Worm (Caenorhabditis elegans) whole organism, L4 larva: ENCODE results near the gene ugt-14.

Experiments used
- F49E8.2 ChIP-seq: sonication (generic microtip); optimal IDR thresholded peaks from 2 replicates; lab custom pipeline; 2016; ENCODE audit warnings: missing compliant biosample characterization, mild to moderate bottlenecking, missing genetic modification characterization, borderline replicate concordance
- T20F7.1 ChIP-seq: fragments of 200-800 bp; sonication (Bioruptor generic); optimal IDR thresholded peaks from 2 replicates; lab custom pipeline; 2018; ENCODE audit warnings: mild to moderate bottlenecking, missing genetic modification characterization, missing compliant biosample characterization
- T26A8.4 ChIP-seq: fragments of 200-800 bp; sonication (Bioruptor generic); IDR thresholded peaks from 2 replicates; pipeline ENCODE4 v1.3.6; 2022; ENCODE audit warnings: missing genetic modification characterization, missing compliant biosample characterization
- Y105C5A.15 ChIP-seq: fragments of 200-800 bp; sonication (Bioruptor generic); IDR thresholded peaks from 2 replicates; pipeline ENCODE4 v1.3.6; 2022; ENCODE audit warnings: missing genetic modification characterization, missing compliant biosample characterization
- Y48G9A.11 ChIP-seq: fragments of 200-800 bp; sonication (Bioruptor generic); IDR thresholded peaks from 2 replicates; pipeline ENCODE4 v1.3.6; 2022; ENCODE audit warnings: missing genetic modification reagents, missing genetic modification characterization, missing compliant biosample characterization
- Y75B8A.6 ChIP-seq: fragments of 200-800 bp; sonication (Bioruptor generic); IDR thresholded peaks from 2 replicates; pipeline ENCODE4 v1.3.6; 2022; ENCODE audit warnings: missing genetic modification reagents, missing genetic modification characterization, missing compliant biosample characterization
- ZK337.2 ChIP-seq: fragments of 200-800 bp; sonication (Bioruptor generic); IDR thresholded peaks from 2 replicates; pipeline ENCODE4 v1.3.6; 2022; ENCODE audit warnings: missing genetic modification reagents, missing genetic modification characterization, missing compliant biosample characterization
- ZK546.5 ChIP-seq, 2 experiments: sonication (generic microtip); optimal IDR thresholded peaks; 2 replicates each; lab custom pipeline; 2017; ENCODE audit warnings: missing biosample characterization in 2 of 2, missing genetic modification characterization in 2 of 2
- ama-1 ChIP-seq: fragments of 150-350 bp; optimal IDR thresholded peaks from 2 replicates; lab custom pipeline; 2014; ENCODE audit warnings: inconsistent platforms, mixed read lengths
- arid-1 ChIP-seq: fragments of 200-800 bp; sonication (Bioruptor generic); conservative IDR thresholded peaks from 2 replicates; pipeline ENCODE4 v1.3.6; 2022; ENCODE audit warnings: missing genetic modification reagents, missing genetic modification characterization, missing compliant biosample characterization
- attf-4 ChIP-seq: sonication (generic microtip); optimal IDR thresholded peaks from 3 replicates; lab custom pipeline; 2017; ENCODE audit warnings: missing biosample characterization, missing genetic modification characterization
- ceh-20 ChIP-seq: fragments of 200-800 bp; sonication (Bioruptor generic); IDR thresholded peaks from 2 replicates; pipeline ENCODE4 v1.3.6; 2022; ENCODE audit warnings: missing genetic modification reagents, missing genetic modification characterization, missing compliant biosample characterization
- ceh-32 ChIP-seq: sonication (generic microtip); optimal IDR thresholded peaks from 2 replicates; lab custom pipeline; 2016; ENCODE audit warnings: mild to moderate bottlenecking, missing genetic modification characterization, missing compliant biosample characterization; ENCODE audit not compliant: poor library complexity
- ceh-44 ChIP-seq: fragments of 200-800 bp; sonication (Bioruptor generic); IDR thresholded peaks from 2 replicates; pipeline ENCODE4 v1.3.6; 2022; ENCODE audit warnings: missing genetic modification reagents, missing genetic modification characterization, missing compliant biosample characterization
- ceh-82 ChIP-seq: sonication (generic microtip); optimal IDR thresholded peaks from 2 replicates; lab custom pipeline; 2017; ENCODE audit warnings: missing biosample characterization, missing genetic modification characterization
- cey-2 ChIP-seq: sonication (generic microtip); optimal IDR thresholded peaks from 3 replicates; lab custom pipeline; 2017; ENCODE audit warnings: missing genetic modification characterization, mild to moderate bottlenecking, missing compliant biosample characterization, antibody characterized with exemption, borderline replicate concordance; ENCODE audit not compliant: insufficient read depth
- daf-16 ChIP-seq, 3 experiments: sonication (generic microtip); optimal IDR thresholded peaks; 2 replicates each; lab custom pipeline; 2016 to 2017; ENCODE audit warnings: missing genetic modification characterization in 3 of 3, missing genetic modification reagents in 3 of 3, mild to moderate bottlenecking in 2 of 3, missing compliant biosample characterization in 2 of 3, missing biosample characterization in 1 of 3, moderate library complexity in 1 of 3
- dmd-6 ChIP-seq: fragments of 200-800 bp; sonication (Bioruptor generic); IDR thresholded peaks from 2 replicates; pipeline ENCODE4 v1.3.6; 2022; ENCODE audit warnings: missing genetic modification reagents, missing genetic modification characterization, missing compliant biosample characterization
- dmd-8 ChIP-seq: fragments of 200-800 bp; sonication (Bioruptor generic); IDR thresholded peaks from 2 replicates; pipeline ENCODE4 v1.3.6; 2022; ENCODE audit warnings: missing genetic modification characterization, missing compliant biosample characterization
- dmd-9 ChIP-seq: fragments of 200-800 bp; sonication (Bioruptor generic); IDR thresholded peaks from 2 replicates; pipeline ENCODE4 v1.3.6; 2022; ENCODE audit warnings: missing genetic modification reagents, missing genetic modification characterization, missing compliant biosample characterization
- egl-27 ChIP-seq: sonication (generic microtip); optimal IDR thresholded peaks from 3 replicates; lab custom pipeline; 2017; ENCODE audit warnings: missing biosample characterization, missing genetic modification reagents, missing genetic modification characterization
- egl-43 ChIP-seq: fragments of 200-800 bp; sonication (Bioruptor generic); IDR thresholded peaks from 2 replicates; pipeline ENCODE4 v1.3.6; 2022; ENCODE audit warnings: missing genetic modification reagents, missing genetic modification characterization, missing compliant biosample characterization
- fkh-10 ChIP-seq: fragments of 150-350 bp; optimal IDR thresholded peaks from 2 replicates; lab custom pipeline; 2014; ENCODE audit warnings: missing biosample characterization, missing genetic modification reagents, missing genetic modification characterization
- fos-1 ChIP-seq: fragments of 150-350 bp; optimal IDR thresholded peaks from 2 replicates; lab custom pipeline; 2014; ENCODE audit warnings: missing biosample characterization, missing genetic modification characterization
- hif-1 ChIP-seq, 2 experiments: sonication (generic microtip); optimal IDR thresholded peaks; 2 replicates each; lab custom pipeline; 2016 to 2017; ENCODE audit warnings: missing compliant biosample characterization in 2 of 2, missing genetic modification characterization in 2 of 2, missing genetic modification reagents in 2 of 2, missing genotype in 2 of 2, mild to moderate bottlenecking in 1 of 2
- hlh-30 ChIP-seq: sonication (generic microtip); optimal IDR thresholded peaks from 2 replicates; lab custom pipeline; 2017; ENCODE audit warnings: antibody characterized with exemption, mild to moderate bottlenecking, missing genetic modification characterization, missing compliant biosample characterization; ENCODE audit not compliant: insufficient read depth
- lin-38 ChIP-seq: fragments of 200-800 bp; sonication (Bioruptor generic); IDR thresholded peaks from 2 replicates; pipeline ENCODE4 v1.3.6; 2022; ENCODE audit warnings: missing genetic modification reagents, missing genetic modification characterization, missing compliant biosample characterization
- mes-2 ChIP-seq: sonication (generic microtip); optimal IDR thresholded peaks from 2 replicates; lab custom pipeline; 2016; ENCODE audit warnings: missing genotype, mild to moderate bottlenecking, missing genetic modification characterization, missing compliant biosample characterization; ENCODE audit not compliant: poor library complexity, severe bottlenecking
- nhr-102 ChIP-seq: sonication (generic microtip); optimal IDR thresholded peaks from 2 replicates; lab custom pipeline; 2016; ENCODE audit warnings: mild to moderate bottlenecking, missing genetic modification characterization, moderate library complexity, missing compliant biosample characterization
- nhr-237 ChIP-seq: sonication (generic microtip); optimal IDR thresholded peaks from 2 replicates; lab custom pipeline; 2017; ENCODE audit warnings: missing biosample characterization, missing genetic modification characterization
- nhr-42 ChIP-seq: fragments of 200-800 bp; sonication (Bioruptor generic); IDR thresholded peaks from 2 replicates; pipeline ENCODE4 v1.3.6; 2022; ENCODE audit warnings: missing genetic modification characterization, missing compliant biosample characterization
- nhr-48 ChIP-seq: sonication (generic microtip); optimal IDR thresholded peaks from 2 replicates; lab custom pipeline; 2016; ENCODE audit warnings: mild to moderate bottlenecking, missing genetic modification characterization, missing compliant biosample characterization
- nhr-76 ChIP-seq: fragments of 150-350 bp; optimal IDR thresholded peaks from 2 replicates; lab custom pipeline; 2014; ENCODE audit warnings: missing biosample characterization, missing genetic modification characterization
- pha-4 ChIP-seq, 2 experiments: fragments of 150-350 bp in 1 of 2; fragments of 200-800 bp in 1 of 2; sonication (Bioruptor generic) in 1 of 2; IDR thresholded peaks in 1 of 2; optimal IDR thresholded peaks in 1 of 2; 2 replicates each; pipeline versions ENCODE4 v1.3.6 to Lab custom; 2014 to 2022; ENCODE audit warnings: missing genetic modification characterization in 2 of 2, missing genetic modification reagents in 2 of 2, missing biosample characterization in 1 of 2, missing compliant biosample characterization in 1 of 2
- pqm-1 ChIP-seq: sonication (generic microtip); optimal IDR thresholded peaks from 2 replicates; lab custom pipeline; 2017; ENCODE audit warnings: missing biosample characterization, missing genetic modification characterization
- saeg-2 ChIP-seq: fragments of 200-800 bp; sonication (Bioruptor generic); IDR thresholded peaks from 2 replicates; pipeline ENCODE4 v1.3.6; 2022; ENCODE audit warnings: missing genetic modification reagents, missing genetic modification characterization, missing compliant biosample characterization
- snpc-4 ChIP-seq: fragments of 150-350 bp; optimal IDR thresholded peaks from 2 replicates; lab custom pipeline; 2014; ENCODE audit warnings: missing biosample characterization, missing genetic modification characterization
- spr-1 ChIP-seq: sonication (generic microtip); optimal IDR thresholded peaks from 2 replicates; lab custom pipeline; 2016; ENCODE audit warnings: mild to moderate bottlenecking, missing genetic modification characterization, missing compliant biosample characterization
- tag-97 ChIP-seq: fragments of 200-800 bp; sonication (Bioruptor generic); IDR thresholded peaks from 2 replicates; pipeline ENCODE4 v1.3.6; 2022; ENCODE audit warnings: missing genetic modification characterization, missing compliant biosample characterization
- unc-130 ChIP-seq: sonication (generic microtip); optimal IDR thresholded peaks from 2 replicates; lab custom pipeline; 2016; ENCODE audit warnings: missing genetic modification reagents, missing genetic modification characterization, missing compliant biosample characterization
- zfp-2 ChIP-seq: sonication (generic microtip); optimal IDR thresholded peaks from 2 replicates; lab custom pipeline; 2016; ENCODE audit warnings: mild to moderate bottlenecking, missing genetic modification characterization, missing compliant biosample characterization
- zip-11 ChIP-seq: fragments of 200-800 bp; sonication (Bioruptor generic); IDR thresholded peaks from 2 replicates; pipeline ENCODE4 v1.3.6; 2022; ENCODE audit warnings: missing genetic modification characterization, missing compliant biosample characterization
- zip-2 ChIP-seq: fragments of 150-350 bp; optimal IDR thresholded peaks from 2 replicates; lab custom pipeline; 2014; ENCODE audit warnings: missing biosample characterization, missing genetic modification characterization

ugt-14 gene

DNA sequence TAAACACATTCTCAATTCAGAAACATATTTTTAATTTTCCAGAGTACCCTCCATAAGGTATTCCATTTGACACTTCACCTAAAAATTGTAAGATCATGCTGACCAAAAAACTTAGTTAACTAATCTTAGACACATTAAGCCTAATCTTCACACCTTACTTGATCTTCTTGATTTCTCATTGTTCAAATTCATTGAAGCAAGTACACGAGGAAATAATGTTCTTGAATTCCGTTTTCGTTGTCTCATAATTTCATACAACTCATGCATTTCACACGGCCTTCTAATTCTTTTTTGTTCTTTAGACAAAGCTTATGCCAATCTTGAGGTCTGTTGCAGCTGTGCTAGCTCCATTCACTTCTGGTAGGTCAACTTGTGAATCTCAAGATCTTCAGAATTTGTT lies 34.1 kb upstream of the ugt-14 start, which contains the start of gene srd-33:
Gene srd-33 (plus strand): TSS at position 301 of the 400 bp plus-strand sequence.
- TF ChIP-seq spr-1 (tag; lab: Kevin White, UChicago) (no peak), T20F7.1 (GFP tag; lab: Kevin White, UChicago) (no peak), daf-16 (GFP tag; optimal IDR thresholded peaks at IDR 0.05; lab: Kevin White, UChicago) (no peak), daf-16 (tag; optimal IDR thresholded peaks at IDR 0.05; lab: Kevin White, UChicago) (no peak), Y48G9A.11 (GFP tag; lab: Robert Waterston, UW) (no peak), nhr-102 (tag; lab: Kevin White, UChicago) (no peak), fkh-10 (no peak), ama-1 (lab: Kevin White, UChicago) (no peak), lin-38 (no peak), dmd-8 (GFP tag; lab: Robert Waterston, UW) (no peak), egl-43 (GFP tag; lab: Robert Waterston, UW) (no peak), ceh-32 (tag; lab: Kevin White, UChicago) (no peak), T26A8.4 (GFP tag; lab: Robert Waterston, UW) (no peak), unc-130 (GFP tag; lab: Kevin White, UChicago) (no peak), dmd-9 (GFP tag; lab: Robert Waterston, UW) (no peak), ceh-20 (GFP tag; lab: Robert Waterston, UW) (no peak)

DNA sequence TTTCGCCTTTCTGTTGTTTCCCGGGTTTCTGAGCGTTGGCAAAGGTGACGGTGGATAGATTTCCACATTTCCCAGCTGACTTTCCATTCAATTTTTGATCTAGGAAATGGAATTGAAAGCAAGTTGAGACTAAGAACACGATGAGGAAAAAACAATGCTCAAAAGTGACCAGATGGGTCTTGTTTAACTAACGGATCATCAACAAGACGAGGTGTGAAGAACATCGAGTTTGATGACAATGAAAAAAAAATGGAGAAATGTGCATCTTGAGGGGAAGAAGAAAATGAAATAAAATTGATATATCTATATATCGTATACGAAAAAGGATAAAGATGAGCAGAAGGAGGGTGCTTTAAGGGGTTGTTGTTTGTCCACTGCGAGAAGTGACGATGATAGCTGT lies 28.5 kb upstream of the ugt-14 start, which contains the start of gene T19H12.6:
Gene T19H12.6 (minus strand): TSS at position 101 of the 400 bp plus-strand sequence.
- TF ChIP-seq zip-11 (GFP tag; lab: Robert Waterston, UW) (no peak), snpc-4 (tag; lab: Kevin White, UChicago) (no peak), pqm-1 (tag; lab: Kevin White, UChicago) (no peak), nhr-48 (tag; lab: Kevin White, UChicago) (no peak), saeg-2 (no peak), ama-1 (lab: Kevin White, UChicago) (no peak), nhr-42 (GFP tag; lab: Robert Waterston, UW) (no peak), ceh-82 (tag; lab: Kevin White, UChicago) (no peak), mes-2 (tag; lab: Kevin White, UChicago) (no peak), Y48G9A.11 (GFP tag; lab: Robert Waterston, UW) (no peak), attf-4 (no peak), Y105C5A.15 (GFP tag; lab: Robert Waterston, UW) (no peak), pha-4 (GFP tag; IDR thresholded peaks at IDR 0.05; lab: Robert Waterston, UW) (no peak), pha-4 (tag; optimal IDR thresholded peaks at IDR 0.05; lab: Kevin White, UChicago) (no peak)

DNA sequence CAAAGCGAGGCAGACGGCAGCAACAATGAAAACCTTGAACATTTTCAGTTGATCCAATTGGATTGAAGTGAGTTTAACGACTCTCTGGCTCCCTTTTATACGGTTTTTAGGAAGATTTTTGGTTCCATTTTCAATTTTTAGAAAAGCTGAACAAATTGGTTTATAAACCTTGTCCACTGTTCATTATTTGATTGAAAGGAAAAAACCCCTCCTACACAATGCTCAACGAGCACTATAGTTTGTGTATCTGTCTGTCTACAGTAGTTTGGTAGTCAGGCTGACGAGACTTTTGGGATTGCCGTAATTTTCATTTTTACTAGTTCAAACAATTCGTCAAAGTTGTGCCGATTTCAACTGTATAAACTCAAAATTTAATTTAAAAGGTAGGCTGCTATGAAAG lies 26.8 kb upstream of the ugt-14 start, which contains the start of gene T19H12.15:
Gene T19H12.15 (minus strand): TSS at position 101 of the 400 bp plus-strand sequence.
- TF ChIP-seq tag-97, result no peak
- TF ChIP-seq daf-16 (GFP tag; optimal IDR thresholded peaks at IDR 0.05; lab: Kevin White, UChicago), result no peak
- no peak for TF ChIP-seq daf-16 (tag; optimal IDR thresholded peaks at IDR 0.05; lab: Kevin White, UChicago)
- TF ChIP-seq fos-1, result no peak
- TF ChIP-seq dmd-8 (GFP tag; lab: Robert Waterston, UW), result no peak
- TF ChIP-seq ZK546.5 (tag; optimal IDR thresholded peaks at IDR 0.05; lab: Kevin White, UChicago), result no peak
- no peak for TF ChIP-seq ceh-82 (tag; lab: Kevin White, UChicago)
- no peak for TF ChIP-seq ama-1 (lab: Kevin White, UChicago)
- TF ChIP-seq zfp-2, result no peak
- TF ChIP-seq nhr-76 (tag; lab: Kevin White, UChicago), result no peak
- no peak for TF ChIP-seq F49E8.2
- no peak for TF ChIP-seq unc-130 (GFP tag; lab: Kevin White, UChicago)
- TF ChIP-seq cey-2 (tag; lab: Kevin White, UChicago), result no peak
- no peak for TF ChIP-seq dmd-6 (GFP tag; lab: Robert Waterston, UW)

DNA sequence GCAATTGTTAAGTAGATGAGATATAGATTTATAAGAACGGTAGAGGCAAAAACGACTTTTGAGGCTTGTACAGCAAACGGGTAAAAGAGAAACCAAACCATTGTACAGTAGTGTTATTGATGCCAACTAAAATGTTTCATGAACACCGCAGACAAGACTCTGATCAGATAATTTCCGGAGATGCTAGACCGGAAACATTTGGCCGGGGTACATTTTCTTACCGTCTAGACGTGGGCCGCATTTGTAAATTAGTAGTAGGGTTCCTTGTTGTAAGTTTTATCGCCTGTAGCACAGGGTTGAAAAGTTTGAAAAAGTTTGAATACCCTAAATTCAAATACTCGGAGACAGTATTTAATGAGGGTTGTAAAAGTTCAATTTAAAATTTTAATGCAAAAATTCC lies 24.7 kb upstream of the ugt-14 start, which contains the start of gene str-32:
Gene str-32 (minus strand): TSS at position 101 of the 400 bp plus-strand sequence.
- TF ChIP-seq ama-1 (lab: Kevin White, UChicago) (no peak), nhr-237 (tag; lab: Kevin White, UChicago) (no peak), arid-1 (GFP tag; lab: Robert Waterston, UW) (no peak), zip-2 (tag; lab: Kevin White, UChicago) (no peak), dmd-9 (GFP tag; lab: Robert Waterston, UW) (no peak), ceh-44 (no peak), ZK337.2 (GFP tag; lab: Robert Waterston, UW) (no peak), egl-27 (no peak), hif-1 (tag; optimal IDR thresholded peaks at IDR 0.05; lab: Kevin White, UChicago) (no peak), tag-97 (no peak), hlh-30 (no peak), Y75B8A.6 (GFP tag; lab: Robert Waterston, UW) (no peak)
